Worm (Caenorhabditis elegans) whole organism, L4/young adult: ENCODE measurements around the gene srz-97.

Source experiments
- W03F9.2 ChIP-seq: fragments of 150-350 bp; optimal IDR thresholded peaks from 2 replicates; lab custom pipeline; 2014; ENCODE audit warnings: missing biosample characterization, missing genetic modification characterization
- dao-5 ChIP-seq: sonication (generic microtip); optimal IDR thresholded peaks from 2 replicates; lab custom pipeline; 2016; ENCODE audit warnings: missing genotype, missing genetic modification characterization, moderate library complexity, missing compliant biosample characterization
- him-1 ChIP-seq: sonication (generic microtip); optimal IDR thresholded peaks from 2 replicates; lab custom pipeline; 2016; ENCODE audit warnings: missing genotype, missing genetic modification reagents, missing genetic modification characterization, missing compliant biosample characterization

The srz-97 gene

DNA sequence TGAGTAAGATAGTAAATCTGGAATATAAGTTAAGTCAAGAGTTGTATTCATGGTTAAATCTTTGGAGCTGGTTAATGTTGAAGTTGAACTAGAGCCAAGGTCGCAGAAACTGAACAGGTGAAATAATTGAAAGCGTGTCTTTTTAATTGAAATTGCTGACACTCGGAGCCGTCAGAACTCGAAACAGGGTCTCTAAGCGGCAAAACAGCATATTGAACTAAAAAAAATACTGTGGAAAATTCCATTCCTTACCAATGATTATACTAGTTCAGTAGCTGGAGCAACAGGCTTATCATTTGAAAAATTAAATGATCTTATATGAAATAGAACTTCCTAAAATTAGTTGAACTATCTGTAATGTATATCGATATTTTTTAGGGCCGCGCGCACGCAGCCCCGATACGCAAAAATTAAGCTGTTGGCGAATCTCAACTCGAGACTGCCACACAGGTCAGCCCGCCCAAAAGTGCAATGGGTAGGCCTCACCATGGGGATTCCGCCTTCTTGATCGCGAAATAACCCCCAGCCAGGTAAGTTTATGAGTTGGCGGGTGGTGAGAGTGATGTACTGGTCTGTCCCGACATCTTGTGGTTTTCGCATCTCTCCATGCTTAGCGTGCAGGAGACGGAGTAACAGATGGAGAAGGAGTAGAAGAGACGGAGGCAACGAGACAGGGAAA is at the start of gene srz-97:
TSS of gene srz-97 (minus strand) at position 51 of the 679 bp plus-strand sequence.
- TF ChIP-seq him-1, result no peak
- no peak for TF ChIP-seq W03F9.2 (tag; lab: Kevin White, UChicago)
- TF ChIP-seq dao-5 (tag; lab: Kevin White, UChicago), result no peak

ce11 chrV:14510746-14511145 is 42.7 kb upstream of the srz-97 start, which contains the start of gene R02D5.9:
R02D5.9 (minus strand) TSS chrV:14511123.
- TF ChIP-seq W03F9.2 (tag; lab: Kevin White, UChicago) (no peak), dao-5 (tag; lab: Kevin White, UChicago) (no peak)

DNA sequence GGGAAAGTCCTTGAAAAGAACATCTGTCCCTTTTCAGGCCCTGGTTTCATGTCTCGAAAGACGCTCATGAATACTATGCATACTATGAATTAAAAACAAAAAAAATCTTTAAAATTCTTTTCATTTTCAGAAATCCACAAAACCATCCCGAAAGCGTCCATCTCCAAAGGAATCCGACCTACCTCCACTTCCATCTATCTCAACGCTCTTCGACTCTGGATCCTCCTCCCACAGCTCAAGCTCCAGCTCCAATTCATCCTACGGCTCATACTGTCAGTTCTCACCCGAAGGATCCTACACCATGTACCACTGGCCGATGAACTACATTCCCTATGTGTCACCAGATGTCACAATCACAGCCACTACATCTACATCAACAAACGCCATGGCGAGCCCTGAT is 40.5 kb upstream of the srz-97 start:
- TF ChIP-seq dao-5 (tag; lab: Kevin White, UChicago) (no peak), him-1 (no peak), W03F9.2 (tag; lab: Kevin White, UChicago) (no peak)

ce11 chrV:14508005-14508521 is 40.0 kb upstream of the srz-97 start, which contains the start of gene R02D5.1:
R02D5.1 (plus strand) TSS chrV:14508249.
- TF ChIP-seq W03F9.2 (tag; lab: Kevin White, UChicago) (no peak), him-1 (no peak), dao-5 (tag; lab: Kevin White, UChicago) (no peak)

- TF ChIP-seq dao-5 (tag; lab: Kevin White, UChicago) (no peak), him-1 (no peak), W03F9.2 (tag; lab: Kevin White, UChicago) (no peak)
Measured at ce11 chrV:14506713-14507675, 38.9 kb upstream of the srz-97 start.

ce11 chrV:14505745-14506214 is 37.7 kb upstream of the srz-97 start:
- no peak for TF ChIP-seq him-1
- TF ChIP-seq W03F9.2 (tag; lab: Kevin White, UChicago), result no peak
- TF ChIP-seq dao-5 (tag; lab: Kevin White, UChicago), result no peak

DNA sequence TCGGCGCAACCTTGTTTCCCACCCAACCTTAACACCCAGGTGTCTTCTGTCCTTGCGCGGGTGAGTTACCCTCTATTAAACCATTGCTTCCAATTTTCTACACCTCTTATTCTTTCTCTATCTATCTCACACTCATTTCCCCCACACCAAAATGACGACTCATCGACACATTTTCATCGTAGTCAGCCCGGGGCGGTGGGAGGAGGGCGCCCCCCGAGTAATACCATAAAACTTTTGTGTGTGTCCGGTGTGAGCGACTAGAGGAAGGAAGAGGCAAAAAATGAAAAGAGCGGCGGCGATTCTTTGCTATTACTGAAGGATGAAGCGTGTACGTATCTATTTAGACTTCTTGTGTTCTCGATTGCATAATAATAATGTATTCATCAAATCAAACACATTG is 36.7 kb upstream of the srz-97 start:
- TF ChIP-seq W03F9.2 (tag; lab: Kevin White, UChicago) (no peak), dao-5 (tag; lab: Kevin White, UChicago) (no peak), him-1 (no peak)

DNA sequence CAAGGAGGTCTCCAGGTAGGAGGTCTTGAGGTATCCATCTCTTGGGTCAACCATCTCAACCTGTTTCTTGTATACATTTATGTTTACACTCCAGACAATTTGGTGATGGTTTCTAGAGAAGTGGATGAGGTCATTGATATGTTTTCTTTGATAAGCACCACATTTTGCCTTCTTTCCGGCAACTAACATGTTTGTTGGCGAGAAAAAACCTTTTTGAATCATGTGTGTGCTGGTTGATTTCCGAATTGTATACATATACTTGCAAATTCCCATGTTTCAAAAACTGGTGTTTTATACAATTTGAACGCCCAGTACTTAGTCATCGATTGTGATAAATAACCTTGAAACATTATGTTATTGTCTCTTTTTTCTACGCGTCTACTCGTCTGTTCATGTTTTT is 36.1 kb upstream of the srz-97 start:
- TF ChIP-seq W03F9.2 (tag; lab: Kevin White, UChicago) (no peak), him-1 (no peak), dao-5 (tag; lab: Kevin White, UChicago) (no peak)

DNA sequence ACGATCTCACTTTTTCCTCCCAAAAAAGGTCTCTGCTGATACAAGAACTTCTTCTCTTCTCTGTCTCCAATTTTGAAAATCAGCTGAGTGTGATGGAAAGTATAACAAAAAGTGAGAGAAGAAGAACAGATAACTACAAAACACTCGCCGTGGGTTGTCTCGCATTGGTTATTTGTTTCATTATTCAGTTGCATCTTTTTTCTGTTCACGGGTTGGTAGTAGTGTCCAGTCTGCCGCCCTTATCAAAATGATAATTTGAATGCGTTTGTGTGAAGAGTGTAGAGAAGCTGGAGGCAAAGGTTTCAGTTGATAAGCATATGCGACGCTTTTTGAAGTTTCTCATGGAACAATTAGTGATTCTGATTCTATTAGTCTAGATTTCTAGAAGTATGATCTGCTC is 35.0 kb upstream of the srz-97 start:
- TF ChIP-seq dao-5 (tag; lab: Kevin White, UChicago) (no peak), him-1 (no peak), W03F9.2 (tag; lab: Kevin White, UChicago) (no peak)

DNA sequence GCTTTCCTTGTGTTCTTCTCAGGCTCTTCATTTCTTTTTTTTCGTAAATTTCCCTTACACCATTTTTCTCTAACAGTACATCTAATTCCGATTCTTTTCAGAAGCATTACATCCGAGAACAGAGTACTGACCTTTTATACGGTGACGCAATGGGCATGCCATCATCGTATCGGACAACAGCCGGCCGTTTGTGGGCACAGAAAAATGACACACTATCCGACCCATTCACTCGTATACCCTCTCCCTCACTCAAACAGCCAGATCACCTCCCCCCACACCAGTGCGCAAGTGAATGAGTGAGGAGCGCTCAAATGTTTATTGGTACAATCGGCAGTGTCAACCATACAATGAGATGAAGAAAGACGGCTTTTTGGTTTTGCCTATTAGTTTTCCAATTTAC is 33.1 kb upstream of the srz-97 start, which contains the start of gene R02D5.24:
TSS of gene R02D5.24 (plus strand) at position 205 of the 400 bp plus-strand sequence.
- TF ChIP-seq W03F9.2 (tag; lab: Kevin White, UChicago) (no peak), dao-5 (tag; lab: Kevin White, UChicago) (no peak), him-1 (no peak)

DNA sequence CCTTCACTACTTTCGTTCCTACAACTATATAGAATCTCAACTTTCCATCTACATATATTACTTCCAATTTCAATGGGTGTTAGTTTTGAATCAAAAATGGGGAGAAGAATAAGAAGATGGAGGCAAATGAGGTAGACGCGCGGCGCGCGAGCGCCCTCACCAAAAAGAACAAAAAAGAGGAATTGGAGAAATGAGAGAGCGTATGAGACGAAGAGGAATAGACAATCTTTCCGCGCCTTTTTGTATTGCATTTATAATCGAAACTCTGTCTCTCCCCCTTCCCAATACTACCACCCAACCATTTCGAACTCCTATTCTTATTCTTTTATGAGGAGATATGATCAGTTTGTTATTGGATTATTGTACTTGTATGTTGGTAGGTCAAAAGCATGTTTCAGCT is 32.5 kb upstream of the srz-97 start:
- TF ChIP-seq W03F9.2 (tag; lab: Kevin White, UChicago), result no peak

- TF ChIP-seq W03F9.2 (tag; lab: Kevin White, UChicago) (no peak), dao-5 (tag; lab: Kevin White, UChicago) (no peak), him-1 (no peak)
Measured at ce11 chrV:14499074-14499864, 31.2 kb upstream of the srz-97 start.

ce11 chrV:14498204-14498603 is 30.2 kb upstream of the srz-97 start:
- no peak for TF ChIP-seq him-1
